Fruit fly (Drosophila melanogaster) whole organism, prepupa: ENCODE data around the gene CG17364.

ENCODE experiments used
- Blimp-1 ChIP-seq: fragments of 200-800 bp; sonication (Bioruptor generic); optimal IDR thresholded peaks from 3 replicates; lab custom pipeline; 2017; ENCODE audit warnings: missing biosample characterization, missing genetic modification characterization, mild to moderate bottlenecking, moderate library complexity, missing genetic modification reagents
- CG10631 ChIP-seq: fragments of 200-800 bp; sonication (Bioruptor generic); optimal IDR thresholded peaks from 2 replicates; lab custom pipeline; 2016; ENCODE audit warnings: missing biosample characterization, missing genetic modification characterization
- CG11294 ChIP-seq: fragments of 200-800 bp; sonication (Bioruptor generic); IDR thresholded peaks from 2 replicates; pipeline ENCODE4 v1.3.6; 2022; ENCODE audit warnings: missing biosample characterization, missing genetic modification characterization
- CG15336 ChIP-seq: fragments of 200-800 bp; sonication (Bioruptor generic); IDR thresholded peaks from 2 replicates; pipeline ENCODE4 v1.3.6; 2022; ENCODE audit warnings: missing biosample characterization, missing genetic modification characterization
- CG1621 ChIP-seq: fragments of 200-800 bp; sonication (Bioruptor generic); optimal IDR thresholded peaks from 3 replicates; lab custom pipeline; 2018; ENCODE audit warnings: missing biosample characterization, mild to moderate bottlenecking, missing genetic modification characterization
- CG16779 ChIP-seq: fragments of 200-800 bp; sonication (Bioruptor generic); optimal IDR thresholded peaks from 3 replicates; lab custom pipeline; 2017; ENCODE audit warnings: missing biosample characterization, mild to moderate bottlenecking, missing genetic modification characterization
- CG31627 ChIP-seq: fragments of 200-800 bp; sonication (Bioruptor generic); optimal IDR thresholded peaks from 3 replicates; lab custom pipeline; 2016; ENCODE audit warnings: missing biosample characterization, missing genetic modification characterization
- CG32006 ChIP-seq: fragments of 200-800 bp; sonication (Bioruptor generic); optimal IDR thresholded peaks from 3 replicates; lab custom pipeline; 2017; ENCODE audit warnings: missing biosample characterization, mild to moderate bottlenecking, missing genetic modification characterization
- CG34406 ChIP-seq: fragments of 200-800 bp; sonication (Bioruptor generic); optimal IDR thresholded peaks from 3 replicates; lab custom pipeline; 2016; ENCODE audit warnings: missing biosample characterization, missing genetic modification characterization
- CG3919 ChIP-seq: fragments of 200-800 bp; sonication (Bioruptor generic); optimal IDR thresholded peaks from 3 replicates; lab custom pipeline; 2016; ENCODE audit warnings: missing biosample characterization, missing genetic modification characterization
- CG4318 ChIP-seq: fragments of 200-800 bp; sonication (Bioruptor generic); optimal IDR thresholded peaks from 3 replicates; lab custom pipeline; 2017; ENCODE audit warnings: missing biosample characterization, mild to moderate bottlenecking, missing genetic modification characterization
- CG6163 ChIP-seq: fragments of 200-800 bp; sonication (Bioruptor generic); IDR thresholded peaks from 3 replicates; pipeline ENCODE4 v1.3.6; 2022; ENCODE audit warnings: missing biosample characterization, missing genetic modification characterization
- CG6276 ChIP-seq: fragments of 200-800 bp; sonication (Bioruptor generic); optimal IDR thresholded peaks from 2 replicates; lab custom pipeline; 2017; ENCODE audit warnings: missing biosample characterization, mild to moderate bottlenecking, missing genetic modification characterization
- CG6808 ChIP-seq: fragments of 200-800 bp; sonication (Bioruptor generic); optimal IDR thresholded peaks from 3 replicates; lab custom pipeline; 2017; ENCODE audit warnings: missing biosample characterization, missing genetic modification characterization, mild to moderate bottlenecking, moderate library complexity, missing genetic modification reagents
- CG8119 ChIP-seq: fragments of 200-800 bp; sonication (Bioruptor generic); IDR thresholded peaks from 3 replicates; pipeline ENCODE4 v1.3.6; 2022; ENCODE audit warnings: missing biosample characterization, missing genetic modification characterization
- CG8319 ChIP-seq: fragments of 200-800 bp; sonication (Bioruptor generic); optimal IDR thresholded peaks from 3 replicates; lab custom pipeline; 2016; ENCODE audit warnings: missing biosample characterization, missing genetic modification characterization
- CG8632 ChIP-seq: fragments of 200-800 bp; sonication (Bioruptor generic); optimal IDR thresholded peaks from 3 replicates; lab custom pipeline; 2016; ENCODE audit warnings: missing biosample characterization, missing genetic modification characterization
- CG9139 ChIP-seq: fragments of 200-800 bp; sonication (Bioruptor generic); optimal IDR thresholded peaks from 3 replicates; lab custom pipeline; 2017; ENCODE audit warnings: missing biosample characterization, mild to moderate bottlenecking, missing genetic modification characterization
- Eip75B ChIP-seq: fragments of 200-800 bp; sonication (Bioruptor generic); optimal IDR thresholded peaks from 3 replicates; lab custom pipeline; 2016; ENCODE audit warnings: missing biosample characterization, missing genetic modification characterization
- Eip78C ChIP-seq: fragments of 200-800 bp; sonication (Bioruptor generic); peaks from one replicate; lab custom pipeline; 2016; ENCODE audit warnings: missing biosample characterization, missing genetic modification characterization
- Eip93F ChIP-seq: fragments of 200-800 bp; sonication (Bioruptor generic); optimal IDR thresholded peaks from 2 replicates; lab custom pipeline; 2016; ENCODE audit warnings: missing biosample characterization, mild to moderate bottlenecking, missing genetic modification characterization
- Ets21C ChIP-seq: fragments of 200-800 bp; sonication (Bioruptor generic); optimal IDR thresholded peaks from 3 replicates; lab custom pipeline; 2016; ENCODE audit warnings: missing biosample characterization, missing genetic modification characterization
- Hr38 ChIP-seq: sonication (Bioruptor generic); optimal IDR thresholded peaks from 2 replicates; lab custom pipeline; 2016; ENCODE audit warnings: missing biosample characterization, missing genetic modification characterization
- Hr39 ChIP-seq: fragments of 200-800 bp; sonication (Bioruptor generic); optimal IDR thresholded peaks from 2 replicates; lab custom pipeline; 2016; ENCODE audit warnings: missing biosample characterization, missing genetic modification characterization
- Lpt ChIP-seq: fragments of 200-800 bp; sonication (Bioruptor generic); optimal IDR thresholded peaks from 3 replicates; lab custom pipeline; 2016; ENCODE audit warnings: missing biosample characterization, missing genetic modification characterization
- Met ChIP-seq: fragments of 200-800 bp; sonication (Bioruptor generic); optimal IDR thresholded peaks from 3 replicates; lab custom pipeline; 2016; ENCODE audit warnings: missing biosample characterization, missing genetic modification characterization
- Smox ChIP-seq: fragments of 200-800 bp; sonication (Bioruptor generic); optimal IDR thresholded peaks from 3 replicates; lab custom pipeline; 2016; ENCODE audit warnings: missing biosample characterization, missing genetic modification characterization
- Sox102F ChIP-seq: fragments of 200-800 bp; sonication (Bioruptor generic); optimal IDR thresholded peaks from 2 replicates; lab custom pipeline; 2016; ENCODE audit warnings: missing biosample characterization, mild to moderate bottlenecking, missing genetic modification characterization
- Sox14 ChIP-seq: fragments of 200-800 bp; sonication (Bioruptor generic); optimal IDR thresholded peaks from 3 replicates; lab custom pipeline; 2016; ENCODE audit warnings: missing biosample characterization, missing genetic modification characterization
- acj6 ChIP-seq: fragments of 200-800 bp; sonication (Bioruptor generic); optimal IDR thresholded peaks from 3 replicates; lab custom pipeline; 2016; ENCODE audit warnings: missing biosample characterization, missing genetic modification characterization
- dac ChIP-seq: fragments of 200-800 bp; sonication (Bioruptor generic); optimal IDR thresholded peaks from 2 replicates; lab custom pipeline; 2017; ENCODE audit warnings: missing biosample characterization, mild to moderate bottlenecking, missing genetic modification characterization
- dsx ChIP-seq: fragments of 200-800 bp; optimal IDR thresholded peaks from 3 replicates; lab custom pipeline; 2019; ENCODE audit warnings: missing biosample characterization, mild to moderate bottlenecking, missing genetic modification characterization, moderate library complexity; ENCODE audit not compliant: poor library complexity, severe bottlenecking
- eg ChIP-seq: fragments of 200-800 bp; sonication (Bioruptor generic); IDR thresholded peaks from 3 replicates; pipeline ENCODE4 v1.3.6; 2022; ENCODE audit warnings: missing biosample characterization, missing genetic modification characterization
- esn ChIP-seq: fragments of 200-800 bp; sonication (Bioruptor generic); optimal IDR thresholded peaks from 2 replicates; lab custom pipeline; 2016; ENCODE audit warnings: missing biosample characterization, mild to moderate bottlenecking, missing genetic modification characterization, moderate library complexity
- fd59A ChIP-seq: fragments of 200-800 bp; sonication (Bioruptor generic); optimal IDR thresholded peaks from 2 replicates; lab custom pipeline; 2017; ENCODE audit warnings: missing biosample characterization, mild to moderate bottlenecking, missing genetic modification characterization, missing genetic modification reagents
- fkh ChIP-seq: fragments of 200-800 bp; sonication (Bioruptor generic); optimal IDR thresholded peaks from 3 replicates; lab custom pipeline; 2017; ENCODE audit warnings: missing biosample characterization, mild to moderate bottlenecking, missing genetic modification characterization, moderate library complexity
- lz ChIP-seq: fragments of 200-800 bp; sonication (Bioruptor generic); optimal IDR thresholded peaks from 3 replicates; lab custom pipeline; 2016; ENCODE audit warnings: missing biosample characterization, missing genetic modification characterization
- net ChIP-seq: fragments of 200-800 bp; sonication (Bioruptor generic); optimal IDR thresholded peaks from 3 replicates; lab custom pipeline; 2016; ENCODE audit warnings: missing biosample characterization, missing genetic modification characterization
- pdm3 ChIP-seq: fragments of 200-800 bp; sonication (Bioruptor generic); optimal IDR thresholded peaks from 3 replicates; lab custom pipeline; 2016; ENCODE audit warnings: missing biosample characterization, missing genetic modification characterization
- salr ChIP-seq, 2 experiments: fragments of 200-800 bp; sonication (Bioruptor generic); optimal IDR thresholded peaks; 3 replicates each; lab custom pipeline; 2016 to 2018; ENCODE audit warnings: missing biosample characterization in 2 of 2, missing genetic modification characterization in 2 of 2, mild to moderate bottlenecking in 1 of 2
- spab ChIP-seq: fragments of 200-800 bp; sonication (Bioruptor generic); optimal IDR thresholded peaks from 2 replicates; lab custom pipeline; 2017; ENCODE audit warnings: missing biosample characterization, mild to moderate bottlenecking, missing genetic modification characterization, missing genetic modification reagents
- ss ChIP-seq, 2 experiments: fragments of 200-800 bp; sonication (Bioruptor generic); optimal IDR thresholded peaks; 2 replicates in 1 of 2; 3 replicates in 1 of 2; lab custom pipeline; 2017 to 2018; ENCODE audit warnings: mild to moderate bottlenecking in 2 of 2, missing biosample characterization in 2 of 2, missing genetic modification characterization in 2 of 2, moderate library complexity in 1 of 2
- topi ChIP-seq: fragments of 200-800 bp; sonication (Bioruptor generic); optimal IDR thresholded peaks from 3 replicates; lab custom pipeline; 2016; ENCODE audit warnings: missing biosample characterization, missing genetic modification characterization
- vri ChIP-seq: fragments of 200-800 bp; sonication (Bioruptor generic); optimal IDR thresholded peaks from 3 replicates; lab custom pipeline; 2016; ENCODE audit warnings: missing biosample characterization, mild to moderate bottlenecking, missing genetic modification characterization

Gene CG17364

dm6 chr3L:14006704-14007126 is 13.5 kb upstream of the CG17364 start:
- TF ChIP-seq CG8119 (peak; percentile 60; the same call in 2 of the 3 replicates), CG16779 (no peak), pdm3 (GFP tag; lab: Kevin White, UChicago) (no peak), dac (no peak), CG31627 (no peak), CG4318 (GFP tag; lab: Kevin White, UChicago) (no peak), lz (GFP tag; lab: Kevin White, UChicago) (no peak), eg (GFP tag; lab: Robert Waterston, UW) (peak; percentile 55; the same call in 2 of the 3 replicates), Sox14 (GFP tag; lab: Kevin White, UChicago) (no peak), CG15336 (GFP tag; lab: Robert Waterston, UW) (peak; percentile 45), CG8319 (no peak), ss (GFP tag; optimal IDR thresholded peaks at IDR 0.05; lab: Kevin White, UChicago) (no peak), Smox (GFP tag; lab: Kevin White, UChicago) (no peak), CG11294 (GFP tag; lab: Robert Waterston, UW) (no peak), CG8632 (no peak), CG6163 (GFP tag; lab: Robert Waterston, UW) (peak; percentile 84), vri (GFP tag; lab: Kevin White, UChicago) (peak; percentile 100), Hr38 (GFP tag; lab: Kevin White, UChicago) (no peak), CG32006 (no peak), topi (GFP tag; lab: Kevin White, UChicago) (no peak), salr (GFP tag; optimal IDR thresholded peaks at IDR 0.05; lab: Kevin White, UChicago) (no peak), dsx (GFP tag; lab: Kevin White, UChicago) (no peak), spab (GFP tag; lab: Kevin White, UChicago) (no peak), Eip75B (GFP tag; lab: Kevin White, UChicago) (no peak), acj6 (GFP tag; lab: Kevin White, UChicago) (no peak), Hr39 (no peak), CG9139 (GFP tag; lab: Kevin White, UChicago) (no peak), net (no peak), esn (GFP tag; lab: Kevin White, UChicago) (no peak), Lpt (GFP tag; lab: Kevin White, UChicago) (no peak)

- TF ChIP-seq esn (GFP tag; lab: Kevin White, UChicago), result no peak
- TF ChIP-seq eg (GFP tag; lab: Robert Waterston, UW), result 0 out of 3 replicates have a peak, but pooled peaks have one; percentile 6
- peak; percentile 23; the same call in 1 of the 3 replicates for TF ChIP-seq CG6163 (GFP tag; lab: Robert Waterston, UW)
- TF ChIP-seq Sox14 (GFP tag; lab: Kevin White, UChicago), result no peak
- TF ChIP-seq, all 60 proteins: peak for 2
Measured at dm6 chr3L:14005627-14006287, 12.6 kb upstream of the CG17364 start.

DNA sequence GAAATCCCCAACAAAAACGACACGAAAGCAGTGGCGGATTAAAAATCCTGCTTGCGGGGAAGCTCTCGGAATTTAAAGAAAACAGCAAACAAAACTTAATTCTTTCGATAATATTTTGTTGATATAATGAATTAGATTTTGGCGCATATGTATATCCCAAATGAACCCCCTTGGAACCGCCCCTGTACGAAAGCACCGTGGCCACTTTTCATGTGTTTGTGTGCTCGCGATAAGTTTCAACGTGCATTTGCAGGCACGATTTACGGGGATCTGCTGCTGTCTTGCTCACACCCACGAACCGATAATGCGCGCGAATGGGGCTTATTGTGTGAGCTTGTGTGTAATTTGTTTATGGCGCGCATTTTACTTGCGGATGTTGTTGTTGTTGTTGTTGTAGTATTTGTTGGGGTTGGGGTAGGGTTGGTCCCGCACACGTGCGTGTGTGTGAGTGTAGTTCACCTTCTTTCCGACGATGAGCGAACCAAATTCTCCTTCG is 11.8 kb upstream of the CG17364 start:
- TF ChIP-seq dsx (GFP tag; lab: Kevin White, UChicago) (peak; percentile 90), CG4318 (GFP tag; lab: Kevin White, UChicago) (peak; percentile 98), CG3919 (GFP tag; lab: Kevin White, UChicago) (peak; percentile 99), CG32006 (peak; percentile 100), Sox102F (GFP tag; lab: Kevin White, UChicago) (peak; percentile 96), eg (GFP tag; lab: Robert Waterston, UW) (peak; percentile 99), CG15336 (GFP tag; lab: Robert Waterston, UW) (peak; percentile 99), Eip93F (GFP tag; lab: Kevin White, UChicago) (peak; percentile 94), fd59A (GFP tag; lab: Kevin White, UChicago) (peak; percentile 97), Sox14 (GFP tag; lab: Kevin White, UChicago) (peak; percentile 99), CG34406 (GFP tag; lab: Kevin White, UChicago) (peak; percentile 98), Lpt (GFP tag; lab: Kevin White, UChicago) (peak; percentile 99), CG6276 (GFP tag; lab: Kevin White, UChicago) (peak; percentile 98), CG11294 (GFP tag; lab: Robert Waterston, UW) (peak; percentile 98), Ets21C (peak; percentile 97), topi (GFP tag; lab: Kevin White, UChicago) (peak; percentile 98), Met (GFP tag; lab: Kevin White, UChicago) (peak; percentile 98), CG8632 (peak; percentile 97), acj6 (GFP tag; lab: Kevin White, UChicago) (peak; percentile 99), Hr38 (GFP tag; lab: Kevin White, UChicago) (peak; percentile 98), spab (GFP tag; lab: Kevin White, UChicago) (peak; percentile 96), fkh (peak; percentile 89), CG10631 (GFP tag; lab: Kevin White, UChicago) (peak; percentile 98), CG6808 (GFP tag; lab: Kevin White, UChicago) (peak; percentile 95), CG1621 (tag; lab: Kevin White, UChicago) (peak; percentile 96), Blimp-1 (GFP tag; lab: Kevin White, UChicago) (peak; percentile 79), Eip78C (peak; percentile 100)
